Fruit fly (Drosophila melanogaster) whole organism, wandering third instar larva: ENCODE results near the gene CG9114.

Experiments
- Abd-B ChIP-seq: fragments of >200 bp; optimal IDR thresholded peaks from 2 replicates; lab custom pipeline; 2017; ENCODE audit warnings: missing biosample characterization, missing genetic modification characterization
- CG32264 ChIP-seq: fragments of 200-800 bp; sonication (Bioruptor generic); optimal IDR thresholded peaks from 2 replicates; lab custom pipeline; 2016; ENCODE audit warnings: missing biosample characterization, missing genetic modification characterization
- CG9705 ChIP-seq: fragments of 200-800 bp; sonication (Bioruptor generic); optimal IDR thresholded peaks from 2 replicates; lab custom pipeline; 2018; ENCODE audit warnings: missing biosample characterization, mild to moderate bottlenecking, missing genetic modification characterization
- CrebA ChIP-seq: fragments of 200-800 bp; sonication (Bioruptor generic); optimal IDR thresholded peaks from 2 replicates; lab custom pipeline; 2016; ENCODE audit warnings: missing biosample characterization, mild to moderate bottlenecking, missing genetic modification characterization, borderline replicate concordance
- Dfd ChIP-seq: fragments of >200 bp; optimal IDR thresholded peaks from 2 replicates; lab custom pipeline; 2017; ENCODE audit warnings: missing biosample characterization, missing genetic modification characterization
- Dif ChIP-seq: fragments of 200-275, 200-300 bp; sonication (Bioruptor generic); optimal IDR thresholded peaks from 2 replicates; lab custom pipeline; 2018; ENCODE audit warnings: missing biosample characterization, missing genetic modification characterization; ENCODE audit not compliant: partially characterized antibody
- HLH106 ChIP-seq: fragments of 200-800 bp; optimal IDR thresholded peaks from 3 replicates; lab custom pipeline; 2019; ENCODE audit warnings: missing biosample characterization, mild to moderate bottlenecking, missing genetic modification characterization, moderate library complexity
- Hr78 ChIP-seq: fragments of >200 bp; optimal IDR thresholded peaks from 2 replicates; lab custom pipeline; 2017; ENCODE audit warnings: missing biosample characterization, missing genetic modification characterization
- Hr83 ChIP-seq: fragments of 200-300 bp; sonication (Bioruptor generic); optimal IDR thresholded peaks from 2 replicates; lab custom pipeline; 2016; ENCODE audit warnings: missing biosample characterization, mild to moderate bottlenecking, missing genetic modification characterization, moderate library complexity; ENCODE audit not compliant: poor library complexity, severe bottlenecking
- Jra ChIP-seq: sonication (Bioruptor generic); optimal IDR thresholded peaks from 2 replicates; lab custom pipeline; 2016; ENCODE audit warnings: missing biosample characterization, missing genetic modification characterization
- Mio ChIP-seq: sonication (Bioruptor generic); optimal IDR thresholded peaks from 2 replicates; lab custom pipeline; 2016; ENCODE audit warnings: missing biosample characterization, missing genetic modification characterization
- Myc ChIP-seq: fragments of >200 bp; optimal IDR thresholded peaks from 2 replicates; lab custom pipeline; 2017
- N ChIP-seq: fragments of >200 bp; optimal IDR thresholded peaks from 2 replicates; lab custom pipeline; 2018; ENCODE audit warnings: missing biosample characterization, missing external identifiers, missing genetic modification characterization
- OdsH ChIP-seq: fragments of 200-800 bp; sonication (Bioruptor generic); optimal IDR thresholded peaks from 2 replicates; lab custom pipeline; 2016; ENCODE audit warnings: missing biosample characterization, mild to moderate bottlenecking, missing genetic modification characterization
- Rel ChIP-seq, 2 experiments: fragments of 200-800 bp; sonication (Bioruptor generic) in 1 of 2; optimal IDR thresholded peaks; 2 replicates in 1 of 2; 3 replicates in 1 of 2; lab custom pipeline; 2016 to 2019; ENCODE audit warnings: mild to moderate bottlenecking in 2 of 2, missing biosample characterization in 2 of 2, missing genetic modification characterization in 2 of 2, moderate library complexity in 1 of 2
- Sp1 ChIP-seq: fragments of 200-800 bp; sonication (Bioruptor generic); optimal IDR thresholded peaks from 3 replicates; lab custom pipeline; 2019; ENCODE audit warnings: missing biosample characterization, mild to moderate bottlenecking, missing genetic modification characterization, moderate library complexity
- Vsx2 ChIP-seq: fragments of 200-300, 225-300 bp; sonication (Bioruptor generic); optimal IDR thresholded peaks from 2 replicates; lab custom pipeline; 2018; ENCODE audit warnings: missing biosample characterization, missing genetic modification characterization; ENCODE audit not compliant: partially characterized antibody
- br ChIP-seq: fragments of 200-800 bp; sonication (Bioruptor generic); optimal IDR thresholded peaks from 2 replicates; lab custom pipeline; 2016; ENCODE audit warnings: missing biosample characterization, missing genetic modification characterization
- dl ChIP-seq, 2 experiments: fragments of 175-275, 200-275 bp in 1 of 2; fragments of 200-275 bp in 1 of 2; sonication (Bioruptor generic); optimal IDR thresholded peaks; lab custom pipeline; 2018; ENCODE audit warnings: mild to moderate bottlenecking in 2 of 2, missing biosample characterization in 2 of 2, missing genetic modification characterization in 2 of 2, moderate library complexity in 2 of 2; ENCODE audit not compliant: partially characterized antibody in 2 of 2, insufficient read depth in 1 of 2
- dmrt93B ChIP-seq: fragments of 200-800 bp; sonication (Bioruptor generic); optimal IDR thresholded peaks from 2 replicates; lab custom pipeline; 2018; ENCODE audit warnings: missing biosample characterization, mild to moderate bottlenecking, missing genetic modification characterization
- dsf ChIP-seq: sonication (Bioruptor generic); optimal IDR thresholded peaks from 2 replicates; lab custom pipeline; 2016; ENCODE audit warnings: missing biosample characterization, missing genetic modification characterization, borderline replicate concordance
- ey ChIP-seq: fragments of 200-800 bp; sonication (Bioruptor generic); optimal IDR thresholded peaks from 2 replicates; lab custom pipeline; 2016; ENCODE audit warnings: missing biosample characterization, missing genetic modification characterization
- foxo ChIP-seq, 2 experiments: fragments of 200-800 bp; sonication (Bioruptor generic); optimal IDR thresholded peaks; 2 replicates in 1 of 2; 3 replicates in 1 of 2; lab custom pipeline; 2016 to 2017; ENCODE audit warnings: missing biosample characterization in 2 of 2, missing genetic modification characterization in 2 of 2
- fru ChIP-seq: fragments of 200-800 bp; sonication (Bioruptor generic); optimal IDR thresholded peaks from 3 replicates; lab custom pipeline; 2016; ENCODE audit warnings: missing biosample characterization, mild to moderate bottlenecking, missing genetic modification characterization
- h ChIP-seq: fragments of 200-800 bp; sonication (Bioruptor generic); optimal IDR thresholded peaks from 3 replicates; lab custom pipeline; 2016; ENCODE audit warnings: missing biosample characterization, mild to moderate bottlenecking, missing genetic modification characterization
- jim ChIP-seq: fragments of 175-275, 200-325 bp; sonication (Bioruptor generic); optimal IDR thresholded peaks from 2 replicates; lab custom pipeline; 2016; ENCODE audit warnings: missing biosample characterization, mild to moderate bottlenecking, missing genetic modification characterization
- psq ChIP-seq: fragments of 200-800 bp; sonication (Bioruptor generic); optimal IDR thresholded peaks from 3 replicates; lab custom pipeline; 2017; ENCODE audit warnings: missing biosample characterization, mild to moderate bottlenecking, missing genetic modification characterization, moderate library complexity
- rgr ChIP-seq: fragments of 200-800 bp; sonication (Bioruptor generic); optimal IDR thresholded peaks from 3 replicates; lab custom pipeline; 2016; ENCODE audit warnings: missing biosample characterization, mild to moderate bottlenecking, missing genetic modification characterization
- sage ChIP-seq: fragments of 200-800 bp; sonication (Bioruptor generic); optimal IDR thresholded peaks from 2 replicates; lab custom pipeline; 2016; ENCODE audit warnings: missing biosample characterization, mild to moderate bottlenecking, missing genetic modification characterization
- sv ChIP-seq: fragments of 200-800 bp; sonication (Bioruptor generic); optimal IDR thresholded peaks from 3 replicates; lab custom pipeline; 2016; ENCODE audit warnings: missing biosample characterization, missing genetic modification characterization
- tai ChIP-seq: sonication (Bioruptor generic); optimal IDR thresholded peaks from 2 replicates; lab custom pipeline; 2016; ENCODE audit warnings: missing biosample characterization, missing genetic modification characterization
- usp ChIP-seq: fragments of >200 bp; optimal IDR thresholded peaks from 2 replicates; lab custom pipeline; 2017; ENCODE audit warnings: missing biosample characterization, missing genetic modification characterization
- woc ChIP-seq: sonication (Bioruptor generic); optimal IDR thresholded peaks from 2 replicates; lab custom pipeline; 2016; ENCODE audit warnings: missing biosample characterization, mild to moderate bottlenecking, missing genetic modification characterization

CG9114 gene

dm6 chrX:15303176-15304115 lies 29.5 kb downstream of the CG9114 start:
- no peak for TF ChIP-seq Jra
- TF ChIP-seq fru (GFP tag; lab: Kevin White, UChicago) = peak; percentile 11
- peak; percentile 74 for TF ChIP-seq psq (GFP tag; lab: Kevin White, UChicago)
- no peak for TF ChIP-seq h (GFP tag; lab: Kevin White, UChicago)
- TF ChIP-seq sage (GFP tag; lab: Kevin White, UChicago) = peak; percentile 34
- no peak for TF ChIP-seq dl (GFP tag; optimal IDR thresholded peaks at IDR 0.05; lab: Kevin White, UChicago; ENCODE audit: insufficient read depth in 1 of 2, partially characterized antibody in 2 of 2)
- TF ChIP-seq foxo (GFP tag; optimal IDR thresholded peaks at IDR 0.05; lab: Kevin White, UChicago) = peak in 1 of 2 experiments; percentile 61
- TF ChIP-seq Sp1 (GFP tag; lab: Kevin White, UChicago) = peak; percentile 82
- TF ChIP-seq OdsH (GFP tag; lab: Kevin White, UChicago) = no peak
- TF ChIP-seq Dif (GFP tag; lab: Kevin White, UChicago) = peak; percentile 3
- peak; percentile 59 for TF ChIP-seq Rel (GFP tag; optimal IDR thresholded peaks at IDR 0.05; lab: Kevin White, UChicago)
- peak; percentile 71 for TF ChIP-seq Rel (tag; optimal IDR thresholded peaks at IDR 0.05; lab: Kevin White, UChicago)
- TF ChIP-seq CrebA = peak; percentile 87
- TF ChIP-seq, all 38 proteins: peak for 8

- TF ChIP-seq Rel (GFP tag; optimal IDR thresholded peaks at IDR 0.05; lab: Kevin White, UChicago) = no peak
- TF ChIP-seq Rel (tag; optimal IDR thresholded peaks at IDR 0.05; lab: Kevin White, UChicago) = peak; percentile 39
- no peak for TF ChIP-seq rgr (GFP tag; lab: Kevin White, UChicago)
- TF ChIP-seq dl (GFP tag; optimal IDR thresholded peaks at IDR 0.05; lab: Kevin White, UChicago; ENCODE audit: insufficient read depth in 1 of 2, partially characterized antibody in 2 of 2) = no peak
- no peak for TF ChIP-seq jim (GFP tag; lab: Kevin White, UChicago)
- TF ChIP-seq Dif (GFP tag; lab: Kevin White, UChicago) = peak; percentile 48
- TF ChIP-seq CrebA = no peak
Observed at dm6 chrX:15301175-15301574, 31.8 kb downstream of the CG9114 start.

DNA sequence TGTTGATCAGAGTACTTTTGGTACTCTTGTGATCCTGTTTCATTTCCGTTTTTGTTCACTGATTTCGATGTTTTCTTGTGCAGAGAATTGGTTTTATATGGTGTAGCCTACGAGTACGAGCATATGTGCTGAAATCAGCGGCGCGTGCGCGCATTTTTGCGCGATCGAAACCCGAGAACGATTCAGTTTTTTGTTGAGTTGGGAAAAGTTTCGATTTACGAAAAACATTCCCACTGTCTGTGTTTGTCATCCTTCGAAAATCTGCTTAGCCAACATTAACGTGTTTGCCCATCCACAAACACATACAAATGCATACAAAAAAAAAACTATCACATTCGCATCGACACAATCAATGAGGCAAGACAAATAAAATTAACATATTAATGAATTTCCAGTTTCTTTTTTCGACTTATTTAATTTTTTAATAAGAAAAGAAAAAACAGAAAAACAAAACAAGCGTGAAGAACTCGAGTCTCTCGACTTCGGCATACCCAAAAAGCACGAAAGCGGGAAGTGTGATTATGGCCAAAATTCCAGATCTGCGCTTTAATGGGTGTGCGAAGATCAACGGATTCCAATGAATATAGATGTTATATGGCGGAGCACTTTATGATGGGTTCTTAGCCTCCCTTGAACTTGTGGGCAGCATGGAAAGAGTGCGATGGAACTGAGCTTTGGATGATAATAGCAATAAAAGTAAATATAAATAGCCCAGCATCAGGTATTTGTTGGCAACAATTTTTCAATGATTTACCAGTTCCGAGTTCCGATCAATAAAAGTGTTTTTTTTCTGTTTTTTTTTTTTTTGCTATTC lies 32.8 kb downstream of the CG9114 start:
- TF ChIP-seq Myc (lab: Kevin White, UChicago) = no peak
- no peak for TF ChIP-seq woc
- no peak for TF ChIP-seq Hr83 (GFP tag; lab: Kevin White, UChicago)
- no peak for TF ChIP-seq Sp1 (GFP tag; lab: Kevin White, UChicago)
- no peak for TF ChIP-seq foxo (GFP tag; optimal IDR thresholded peaks at IDR 0.05; lab: Kevin White, UChicago)
- no peak for TF ChIP-seq Abd-B (GFP tag; lab: Kevin White, UChicago)
- TF ChIP-seq CG32264 (GFP tag; lab: Kevin White, UChicago) = no peak
- TF ChIP-seq sv (GFP tag; lab: Kevin White, UChicago) = no peak
- TF ChIP-seq CG9705 = no peak
- TF ChIP-seq tai (GFP tag; lab: Kevin White, UChicago) = no peak
- TF ChIP-seq Vsx2 (GFP tag; lab: Kevin White, UChicago) = no peak

- TF ChIP-seq rgr (GFP tag; lab: Kevin White, UChicago) = peak; percentile 88
- TF ChIP-seq sv (GFP tag; lab: Kevin White, UChicago) = peak; percentile 95
- TF ChIP-seq HLH106 (tag; lab: Kevin White, UChicago) = peak; percentile 93
- peak; percentile 77 for TF ChIP-seq fru (GFP tag; lab: Kevin White, UChicago)
- TF ChIP-seq Hr78 (GFP tag; lab: Kevin White, UChicago) = no peak
- no peak for TF ChIP-seq N (GFP tag; lab: Kevin White, UChicago)
- no peak for TF ChIP-seq Jra
- TF ChIP-seq dsf = no peak
- no peak for TF ChIP-seq CG32264 (GFP tag; lab: Kevin White, UChicago)
- peak; percentile 4 to 49 for TF ChIP-seq dl (GFP tag; optimal IDR thresholded peaks at IDR 0.05; lab: Kevin White, UChicago; ENCODE audit: insufficient read depth in 1 of 2, partially characterized antibody in 2 of 2)
- TF ChIP-seq jim (GFP tag; lab: Kevin White, UChicago) = no peak
- TF ChIP-seq Mio (GFP tag; lab: Kevin White, UChicago) = no peak
- TF ChIP-seq h (GFP tag; lab: Kevin White, UChicago) = peak; percentile 75
- peak; percentile 89 for TF ChIP-seq dmrt93B
- no peak for TF ChIP-seq Hr83 (GFP tag; lab: Kevin White, UChicago)
- no peak for TF ChIP-seq Dfd (GFP tag; lab: Kevin White, UChicago)
- TF ChIP-seq woc = peak; percentile 29
- TF ChIP-seq CG9705 = peak; percentile 74
- no peak for TF ChIP-seq tai (GFP tag; lab: Kevin White, UChicago)
- TF ChIP-seq br (GFP tag; lab: Kevin White, UChicago) = peak; percentile 50
- TF ChIP-seq Dif (GFP tag; lab: Kevin White, UChicago) = peak; percentile 46
- TF ChIP-seq psq (GFP tag; lab: Kevin White, UChicago) = peak; percentile 82
- TF ChIP-seq sage (GFP tag; lab: Kevin White, UChicago) = no peak
- no peak for TF ChIP-seq usp (GFP tag; lab: Kevin White, UChicago)
- TF ChIP-seq foxo (GFP tag; optimal IDR thresholded peaks at IDR 0.05; lab: Kevin White, UChicago) = peak in 1 of 2 experiments; percentile 92
- TF ChIP-seq Abd-B (GFP tag; lab: Kevin White, UChicago) = no peak
- peak; percentile 74 for TF ChIP-seq ey (GFP tag; lab: Kevin White, UChicago)
Observed at dm6 chrX:15298298-15299069, 34.5 kb downstream of the CG9114 start.
